Worm (Caenorhabditis elegans) whole organism, L1 larva: Measurements from ENCODE around the gene C09G9.5.

Experiments
- C16A3.4 ChIP-seq: fragments of 150-350 bp; optimal IDR thresholded peaks from 2 replicates; lab custom pipeline; 2014; ENCODE audit warnings: missing biosample characterization, missing genetic modification characterization
- ceh-82 ChIP-seq, 3 experiments: fragments of 150-350 bp in 1 of 3; sonication (generic microtip) in 2 of 3; optimal IDR thresholded peaks; 2 replicates each; lab custom pipeline; 2014 to 2017; ENCODE audit warnings: missing biosample characterization in 3 of 3, missing genetic modification characterization in 3 of 3
- ceh-88 ChIP-seq: fragments of 200-800 bp; sonication (Bioruptor generic); IDR thresholded peaks from 2 replicates; pipeline ENCODE4 v1.3.6; 2022; ENCODE audit warnings: missing genetic modification characterization, missing compliant biosample characterization
- ces-1 ChIP-seq: fragments of 150-350 bp; optimal IDR thresholded peaks from 2 replicates; lab custom pipeline; 2014; ENCODE audit warnings: missing biosample characterization, missing genetic modification reagents, missing genetic modification characterization
- dpl-1 ChIP-seq, 3 experiments: fragments of 150-350 bp in 2 of 3; sonication (generic microtip) in 1 of 3; optimal IDR thresholded peaks; 2 replicates each; lab custom pipeline; 2014 to 2017; ENCODE audit warnings: missing biosample characterization in 3 of 3, missing genetic modification characterization in 3 of 3, missing genetic modification reagents in 3 of 3
- dsc-1 ChIP-seq: sonication (generic microtip); optimal IDR thresholded peaks from 2 replicates; lab custom pipeline; 2016; ENCODE audit warnings: mild to moderate bottlenecking, missing genetic modification characterization, missing compliant biosample characterization
- efl-1 ChIP-seq, 4 experiments: fragments of 150-350 bp; optimal IDR thresholded peaks in 3 of 4; peaks in 1 of 4; 1 replicate in 1 of 4; 2 replicates in 3 of 4; lab custom pipeline; 2014; ENCODE audit warnings: missing biosample characterization in 2 of 4, missing genetic modification characterization in 2 of 4, missing genetic modification reagents in 2 of 4
- egl-13 ChIP-seq: sonication (generic microtip); optimal IDR thresholded peaks from 2 replicates; lab custom pipeline; 2016; ENCODE audit warnings: missing genotype, missing genetic modification reagents, missing genetic modification characterization, missing compliant biosample characterization
- elt-2 ChIP-seq: sonication (generic microtip); optimal IDR thresholded peaks from 2 replicates; lab custom pipeline; 2016; ENCODE audit warnings: missing genetic modification characterization, mild to moderate bottlenecking, inconsistent platforms, missing compliant biosample characterization, missing genetic modification reagents
- fkh-4 ChIP-seq: sonication (generic microtip); optimal IDR thresholded peaks from 2 replicates; lab custom pipeline; 2016; ENCODE audit warnings: missing compliant biosample characterization, missing genetic modification characterization, borderline replicate concordance
- grh-1 ChIP-seq: fragments of 200-800 bp; sonication (Bioruptor generic); IDR thresholded peaks from 2 replicates; pipeline ENCODE4 v1.3.6; 2022; ENCODE audit warnings: missing genetic modification reagents, missing genetic modification characterization, missing compliant biosample characterization
- hlh-4 ChIP-seq: sonication (generic microtip); optimal IDR thresholded peaks from 2 replicates; lab custom pipeline; 2016; ENCODE audit warnings: mild to moderate bottlenecking, missing genetic modification characterization, missing compliant biosample characterization
- irx-1 ChIP-seq: sonication (generic microtip); optimal IDR thresholded peaks from 2 replicates; lab custom pipeline; 2016; ENCODE audit warnings: missing genetic modification characterization, missing compliant biosample characterization
- jun-1 ChIP-seq: fragments of 150-350 bp; optimal IDR thresholded peaks from 2 replicates; lab custom pipeline; 2014; ENCODE audit warnings: missing biosample characterization, missing genetic modification reagents, missing genetic modification characterization
- lin-13 ChIP-seq: fragments of 150-350 bp; optimal IDR thresholded peaks from 2 replicates; lab custom pipeline; 2014; ENCODE audit warnings: missing biosample characterization, missing genetic modification reagents, missing genetic modification characterization
- lin-14 ChIP-seq: fragments of 200-800 bp; sonication (Bioruptor generic); optimal IDR thresholded peaks from 2 replicates; lab custom pipeline; 2018; ENCODE audit warnings: mild to moderate bottlenecking, missing genetic modification characterization, moderate library complexity, missing compliant biosample characterization
- lir-3 ChIP-seq: sonication (generic microtip); optimal IDR thresholded peaks from 2 replicates; lab custom pipeline; 2016; ENCODE audit warnings: mild to moderate bottlenecking, missing genetic modification characterization, moderate library complexity, missing compliant biosample characterization; ENCODE audit not compliant: poor library complexity
- mef-2 ChIP-seq: fragments of 150-350 bp; optimal IDR thresholded peaks from 2 replicates; lab custom pipeline; 2014; ENCODE audit warnings: missing biosample characterization, missing genetic modification characterization
- mep-1 ChIP-seq: fragments of 150-350 bp; optimal IDR thresholded peaks from 2 replicates; lab custom pipeline; 2014; ENCODE audit warnings: missing biosample characterization, missing genetic modification characterization
- nhr-19 ChIP-seq: fragments of 200-800 bp; sonication (Bioruptor generic); conservative IDR thresholded peaks from 2 replicates; pipeline ENCODE4 v1.3.6; 2022; ENCODE audit warnings: missing genetic modification characterization, missing compliant biosample characterization
- nhr-237 ChIP-seq: fragments of 150-350 bp; optimal IDR thresholded peaks from 2 replicates; lab custom pipeline; 2014; ENCODE audit warnings: missing biosample characterization, missing genetic modification characterization
- nhr-47 ChIP-seq: sonication (generic microtip); optimal IDR thresholded peaks from 2 replicates; lab custom pipeline; 2016; ENCODE audit warnings: mild to moderate bottlenecking, missing genetic modification characterization, moderate library complexity, missing compliant biosample characterization
- nhr-71 ChIP-seq: sonication (generic microtip); optimal IDR thresholded peaks from 2 replicates; lab custom pipeline; 2016; ENCODE audit warnings: mild to moderate bottlenecking, missing genetic modification characterization, moderate library complexity, missing compliant biosample characterization
- nhr-77 ChIP-seq: fragments of 150-350 bp; optimal IDR thresholded peaks from 2 replicates; lab custom pipeline; 2014; ENCODE audit warnings: missing biosample characterization, missing genetic modification characterization
- rnt-1 ChIP-seq: sonication (generic microtip); optimal IDR thresholded peaks from 2 replicates; lab custom pipeline; 2016; ENCODE audit warnings: mild to moderate bottlenecking, missing genetic modification characterization, moderate library complexity, missing compliant biosample characterization
- skn-1 ChIP-seq: fragments of 150-350 bp; optimal IDR thresholded peaks from 2 replicates; lab custom pipeline; 2014; ENCODE audit warnings: missing biosample characterization, missing genetic modification characterization
- snpc-4 ChIP-seq: fragments of 150-350 bp; optimal IDR thresholded peaks from 2 replicates; lab custom pipeline; 2014; ENCODE audit warnings: missing biosample characterization, missing genetic modification characterization
- snu-23 ChIP-seq: sonication (generic microtip); optimal IDR thresholded peaks from 2 replicates; lab custom pipeline; 2016; ENCODE audit warnings: missing genetic modification characterization, missing compliant biosample characterization
- sptf-1 ChIP-seq: fragments of 150-350 bp; optimal IDR thresholded peaks from 2 replicates; lab custom pipeline; 2014; ENCODE audit warnings: missing biosample characterization, missing genetic modification characterization
- sup-37 ChIP-seq: fragments of 200-800 bp; sonication (Bioruptor generic); optimal IDR thresholded peaks from 2 replicates; lab custom pipeline; 2018; ENCODE audit warnings: mild to moderate bottlenecking, missing genetic modification characterization, missing compliant biosample characterization
- swsn-7 ChIP-seq: sonication (generic microtip); optimal IDR thresholded peaks from 2 replicates; lab custom pipeline; 2016; ENCODE audit warnings: missing genetic modification characterization, missing compliant biosample characterization
- tlp-1 ChIP-seq: fragments of 150-350 bp; optimal IDR thresholded peaks from 2 replicates; lab custom pipeline; 2014; ENCODE audit warnings: missing biosample characterization, missing genetic modification characterization
- unc-86 ChIP-seq: sonication (generic microtip); optimal IDR thresholded peaks from 2 replicates; lab custom pipeline; 2016; ENCODE audit warnings: missing genetic modification characterization, missing compliant biosample characterization
- xbp-1 ChIP-seq: sonication (generic microtip); optimal IDR thresholded peaks from 2 replicates; lab custom pipeline; 2016; ENCODE audit warnings: missing genetic modification characterization, missing compliant biosample characterization
- zag-1 ChIP-seq: fragments of 150-350 bp; optimal IDR thresholded peaks from 2 replicates; lab custom pipeline; 2014; ENCODE audit warnings: missing biosample characterization, missing genetic modification characterization
- ztf-11 ChIP-seq, 2 experiments: sonication (generic microtip); optimal IDR thresholded peaks; 2 replicates each; lab custom pipeline; 2016 to 2017; ENCODE audit warnings: missing genetic modification characterization in 2 of 2, missing biosample characterization in 1 of 2, missing compliant biosample characterization in 1 of 2

The C09G9.5 gene

ce11 chrIV:8886228-8886627, at the start of gene C09G9.5:
Gene C09G9.5, plus strand, starts transcription at chrIV:8886528.
- no peak for TF ChIP-seq nhr-47 (tag; lab: Kevin White, UChicago)
- TF ChIP-seq egl-13 (tag; lab: Kevin White, UChicago): no peak
- no peak for TF ChIP-seq C16A3.4 (tag; lab: Kevin White, UChicago)
- no peak for TF ChIP-seq fkh-4 (tag; lab: Kevin White, UChicago)
- TF ChIP-seq ceh-82 (tag; optimal IDR thresholded peaks at IDR 0.05; lab: Kevin White, UChicago): no peak
- TF ChIP-seq, all 84 proteins: peak for 0

DNA sequence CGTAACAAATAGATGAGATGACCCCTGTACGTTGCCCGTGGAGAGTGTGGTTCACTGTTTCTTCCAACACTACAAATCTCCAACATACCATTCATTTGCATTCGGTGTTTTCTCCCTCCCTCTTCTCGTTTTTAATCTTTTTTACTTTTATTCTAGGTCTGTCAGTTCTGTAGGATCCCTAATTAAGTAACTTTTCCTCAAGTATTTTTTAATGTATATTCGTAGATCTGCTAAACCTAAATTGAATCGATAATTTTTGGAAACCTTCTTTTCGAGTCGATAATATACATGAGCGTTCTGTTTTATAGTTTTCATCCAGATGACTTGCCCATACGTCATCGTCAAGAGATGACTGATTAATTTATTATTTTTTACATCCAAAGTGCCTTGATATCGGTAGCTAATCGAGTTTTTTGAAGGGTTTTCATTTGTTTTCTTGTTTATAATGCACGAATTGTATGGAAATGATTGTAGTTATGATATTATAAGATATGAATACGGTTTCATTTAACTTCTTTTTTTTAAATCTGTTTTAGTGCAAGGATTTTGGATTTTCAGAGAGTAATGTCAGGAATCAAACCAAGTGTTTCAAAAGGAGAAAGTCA, 46.1 kb upstream of the C09G9.5 start, which contains the start of the genes T28C6.11 and T11B7.1:
Gene T28C6.11, minus strand, starts transcription at position 101 of the 605 bp plus-strand sequence.
Gene T11B7.1, plus strand, starts transcription at position 555 of the 605 bp plus-strand sequence.
- no peak for TF ChIP-seq jun-1
- TF ChIP-seq rnt-1 (tag; lab: Kevin White, UChicago): no peak
- TF ChIP-seq dsc-1: no peak
- no peak for TF ChIP-seq irx-1 (tag; lab: Kevin White, UChicago)
- no peak for TF ChIP-seq mep-1 (tag; lab: Kevin White, UChicago)
- TF ChIP-seq ceh-88 (GFP tag; lab: Robert Waterston, UW): no peak
- no peak for TF ChIP-seq nhr-19 (GFP tag; lab: Robert Waterston, UW)
- TF ChIP-seq dpl-1 (GFP tag; optimal IDR thresholded peaks at IDR 0.05; lab: Kevin White, UChicago): no peak
- no peak for TF ChIP-seq nhr-237 (tag; lab: Kevin White, UChicago)
- no peak for TF ChIP-seq sptf-1
- TF ChIP-seq grh-1 (GFP tag; lab: Robert Waterston, UW): no peak
- TF ChIP-seq snpc-4 (tag; lab: Kevin White, UChicago): no peak

- TF ChIP-seq mep-1 (tag; lab: Kevin White, UChicago): no peak
- no peak for TF ChIP-seq efl-1 (optimal IDR thresholded peaks at IDR 0.05; lab: Kevin White, UChicago)
- TF ChIP-seq efl-1 (GFP tag; optimal IDR thresholded peaks at IDR 0.05 in 1 of 2; lab: Kevin White, UChicago): peak in 1 of 2 experiments; percentile 11
- no peak for TF ChIP-seq snu-23
- TF ChIP-seq dsc-1: peak; percentile 1
These were observed 41.9 kb upstream of the C09G9.5 start, which contains the start of gene T11B7.2 for ce11 chrIV:8844457-8844856. Gene T11B7.2, minus strand, starts transcription at chrIV:8844557.

ce11 chrIV:8845922-8846321, 40.4 kb upstream of the C09G9.5 start:
- TF ChIP-seq tlp-1 (no peak), sptf-1 (no peak), elt-2 (tag; lab: Kevin White, UChicago) (peak; percentile 68), efl-1 (optimal IDR thresholded peaks at IDR 0.05; lab: Kevin White, UChicago) (no peak), efl-1 (GFP tag; optimal IDR thresholded peaks at IDR 0.05 in 1 of 2; lab: Kevin White, UChicago) (peak in 1 of 2 experiments; percentile 50)

DNA sequence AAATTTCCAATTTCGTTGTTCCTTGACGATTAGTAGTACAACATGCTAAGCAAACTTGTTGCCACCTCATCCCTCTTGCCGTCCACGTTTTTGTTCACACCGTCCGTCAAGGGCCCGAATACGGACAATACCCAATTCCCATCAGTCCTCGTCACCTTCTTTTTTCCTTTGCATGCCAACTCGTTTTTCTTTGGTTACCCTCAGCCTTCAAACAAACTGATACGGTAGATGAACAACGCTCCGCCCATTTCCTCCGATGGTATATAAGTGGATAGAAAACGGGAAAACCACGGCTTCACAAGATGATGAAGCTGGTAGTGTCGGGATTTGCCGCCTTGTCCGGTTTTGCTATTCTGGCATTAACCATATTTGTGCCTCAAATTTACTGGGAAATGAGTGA, 38.4 kb upstream of the C09G9.5 start, which contains the start of gene col-118:
Gene col-118, plus strand, starts transcription at position 301 of the 400 bp plus-strand sequence.
- TF ChIP-seq skn-1 (tag; lab: Kevin White, UChicago): no peak
- TF ChIP-seq ztf-11 (tag; optimal IDR thresholded peaks at IDR 0.05; lab: Kevin White, UChicago): no peak
- no peak for TF ChIP-seq nhr-47 (tag; lab: Kevin White, UChicago)
- TF ChIP-seq ceh-82 (tag; optimal IDR thresholded peaks at IDR 0.05; lab: Kevin White, UChicago): no peak
- no peak for TF ChIP-seq swsn-7 (tag; lab: Kevin White, UChicago)
- no peak for TF ChIP-seq hlh-4 (tag; lab: Kevin White, UChicago)
- no peak for TF ChIP-seq lin-13 (GFP tag; lab: Kevin White, UChicago)
- TF ChIP-seq, all 84 proteins: peak for 0

ce11 chrIV:8848983-8849382, 37.3 kb upstream of the C09G9.5 start:
- TF ChIP-seq ces-1 (GFP tag; lab: Kevin White, UChicago): no peak
- no peak for TF ChIP-seq efl-1 (optimal IDR thresholded peaks at IDR 0.05; lab: Kevin White, UChicago)
- peak in 1 of 2 experiments; percentile 56 for TF ChIP-seq efl-1 (GFP tag; optimal IDR thresholded peaks at IDR 0.05 in 1 of 2; lab: Kevin White, UChicago)
- TF ChIP-seq, all 84 proteins: peak for 1

DNA sequence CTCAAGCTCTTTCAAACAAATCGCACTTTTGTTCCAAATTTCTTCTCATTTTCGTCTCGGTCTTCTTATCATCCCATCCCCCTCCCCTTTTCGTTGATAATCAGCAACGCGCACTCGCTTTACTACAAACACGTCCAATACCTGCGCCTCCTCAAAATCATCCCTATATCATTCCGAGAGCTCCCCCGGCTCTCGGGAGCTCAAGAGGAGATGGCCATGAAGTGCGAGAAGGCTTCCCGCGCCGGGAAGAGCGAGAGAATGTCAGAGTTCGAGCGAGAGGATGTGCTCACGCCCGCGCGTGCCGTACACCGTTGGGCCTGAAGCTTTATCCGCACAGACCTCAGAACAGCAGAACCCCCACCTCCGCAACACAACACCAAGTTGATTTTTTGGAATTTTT, 35.5 kb upstream of the C09G9.5 start:
- TF ChIP-seq skn-1 (tag; lab: Kevin White, UChicago): peak; percentile 5
- no peak for TF ChIP-seq unc-86
- TF ChIP-seq lir-3 (tag; lab: Kevin White, UChicago): no peak
- TF ChIP-seq nhr-71 (tag; lab: Kevin White, UChicago): no peak
- TF ChIP-seq sup-37 (GFP tag; lab: Kevin White, UChicago): no peak
- no peak for TF ChIP-seq mef-2 (tag; lab: Kevin White, UChicago)
- TF ChIP-seq nhr-77 (tag; lab: Kevin White, UChicago): no peak
- peak; percentile 65 for TF ChIP-seq lin-14
- TF ChIP-seq irx-1 (tag; lab: Kevin White, UChicago): no peak
- TF ChIP-seq lin-13 (GFP tag; lab: Kevin White, UChicago): no peak
- TF ChIP-seq xbp-1 (tag; lab: Kevin White, UChicago): no peak
- TF ChIP-seq zag-1 (tag; lab: Kevin White, UChicago): no peak
- TF ChIP-seq ceh-82 (tag; optimal IDR thresholded peaks at IDR 0.05; lab: Kevin White, UChicago): no peak
- peak; percentile 45 for TF ChIP-seq rnt-1 (tag; lab: Kevin White, UChicago)
